Worm (Caenorhabditis elegans) whole organism, L3 larva: ENCODE data around the gene ZK1098.11.
A peak's percentile ranks its signal among the peaks of the same experiment; 100 is the strongest.

Experiments used
- R02D3.7 ChIP-seq: fragments of 150-350 bp; optimal IDR thresholded peaks from 2 replicates; lab custom pipeline; 2014; ENCODE audit warnings: missing biosample characterization, missing genetic modification characterization
- aly-2 ChIP-seq: fragments of 150-350 bp; optimal IDR thresholded peaks from 2 replicates; lab custom pipeline; 2014; ENCODE audit warnings: missing biosample characterization, missing genetic modification characterization
- ama-1 ChIP-seq: fragments of 150-350 bp; optimal IDR thresholded peaks from 2 replicates; lab custom pipeline; 2018
- ceh-16 ChIP-seq: sonication (generic microtip); optimal IDR thresholded peaks from 2 replicates; lab custom pipeline; 2017; ENCODE audit warnings: missing biosample characterization, missing genetic modification characterization
- ceh-28 ChIP-seq: fragments of 150-350 bp; optimal IDR thresholded peaks from 2 replicates; lab custom pipeline; 2014; ENCODE audit warnings: missing biosample characterization, missing genetic modification reagents, missing genetic modification characterization
- ceh-82 ChIP-seq: fragments of 150-350 bp; optimal IDR thresholded peaks from 2 replicates; lab custom pipeline; 2014; ENCODE audit warnings: missing biosample characterization, missing genetic modification characterization
- ceh-9 ChIP-seq: sonication (generic microtip); optimal IDR thresholded peaks from 2 replicates; lab custom pipeline; 2018; ENCODE audit warnings: missing biosample characterization, missing genetic modification characterization
- egl-5 ChIP-seq: fragments of 150-350 bp; optimal IDR thresholded peaks from 2 replicates; lab custom pipeline; 2017; ENCODE audit warnings: missing biosample characterization, missing genetic modification reagents, missing genetic modification characterization, inconsistent platforms
- elt-1 ChIP-seq: fragments of 150-350 bp; optimal IDR thresholded peaks from 2 replicates; lab custom pipeline; 2014; ENCODE audit warnings: missing biosample characterization, missing genetic modification characterization
- elt-2 ChIP-seq: sonication (generic microtip); optimal IDR thresholded peaks from 2 replicates; lab custom pipeline; 2016; ENCODE audit warnings: missing genetic modification reagents, mild to moderate bottlenecking, missing genetic modification characterization, missing compliant biosample characterization
- elt-3 ChIP-seq, 3 experiments: fragments of 150-350 bp in 1 of 3; sonication (generic microtip) in 2 of 3; optimal IDR thresholded peaks; 2 replicates in 2 of 3; 4 replicates in 1 of 3; lab custom pipeline; 2014 to 2017; ENCODE audit warnings: missing biosample characterization in 3 of 3, missing genetic modification characterization in 3 of 3
- eor-1 ChIP-seq, 2 experiments: fragments of 150-350 bp; optimal IDR thresholded peaks; 2 replicates each; lab custom pipeline; 2014 to 2018; ENCODE audit warnings: missing biosample characterization in 2 of 2, missing genetic modification characterization in 2 of 2
- fkh-10 ChIP-seq: sonication (generic microtip); optimal IDR thresholded peaks from 2 replicates; lab custom pipeline; 2017; ENCODE audit warnings: missing biosample characterization, missing genetic modification reagents, missing genetic modification characterization
- fkh-2 ChIP-seq: fragments of 150-350 bp; optimal IDR thresholded peaks from 2 replicates; lab custom pipeline; 2014; ENCODE audit warnings: missing biosample characterization, missing genetic modification reagents, missing genetic modification characterization
- fos-1 ChIP-seq: fragments of 150-350 bp; optimal IDR thresholded peaks from 2 replicates; lab custom pipeline; 2014; ENCODE audit warnings: missing biosample characterization, missing genetic modification characterization
- hmg-11 ChIP-seq: sonication (generic microtip); optimal IDR thresholded peaks from 2 replicates; lab custom pipeline; 2016; ENCODE audit warnings: missing genetic modification characterization, missing compliant biosample characterization
- jun-1 ChIP-seq: fragments of 150-350 bp; optimal IDR thresholded peaks from 2 replicates; lab custom pipeline; 2014; ENCODE audit warnings: missing biosample characterization, missing genetic modification reagents, missing genetic modification characterization
- lin-15B ChIP-seq: fragments of 150-350 bp; optimal IDR thresholded peaks from 2 replicates; lab custom pipeline; 2014; ENCODE audit warnings: missing biosample characterization, missing genetic modification characterization
- lin-39 ChIP-seq: fragments of 150-350 bp; optimal IDR thresholded peaks from 2 replicates; lab custom pipeline; 2018; ENCODE audit warnings: missing biosample characterization, missing genetic modification reagents, missing genetic modification characterization
- lsy-12 ChIP-seq: sonication (generic microtip); optimal IDR thresholded peaks from 2 replicates; lab custom pipeline; 2016; ENCODE audit warnings: mild to moderate bottlenecking, missing genetic modification characterization, missing compliant biosample characterization
- mml-1 ChIP-seq: fragments of 150-350 bp; sonication (generic microtip); optimal IDR thresholded peaks from 3 replicates; lab custom pipeline; 2014; ENCODE audit warnings: missing biosample characterization, missing genetic modification characterization
- nfya-1 ChIP-seq: sonication (generic microtip); optimal IDR thresholded peaks from 2 replicates; lab custom pipeline; 2017; ENCODE audit warnings: missing genetic modification characterization, mild to moderate bottlenecking, missing compliant biosample characterization, antibody characterized with exemption, moderate library complexity; ENCODE audit not compliant: insufficient read depth
- nhr-11 ChIP-seq: fragments of 150-350 bp; optimal IDR thresholded peaks from 2 replicates; lab custom pipeline; 2014; ENCODE audit warnings: missing biosample characterization, missing genetic modification characterization
- nhr-12 ChIP-seq: fragments of 150-350 bp; optimal IDR thresholded peaks from 2 replicates; lab custom pipeline; 2014; ENCODE audit warnings: missing biosample characterization, missing genetic modification characterization
- nhr-23 ChIP-seq: fragments of 150-350 bp; optimal IDR thresholded peaks from 2 replicates; lab custom pipeline; 2014; ENCODE audit warnings: missing biosample characterization, missing genetic modification reagents, missing genetic modification characterization
- nhr-237 ChIP-seq: fragments of 150-350 bp; optimal IDR thresholded peaks from 2 replicates; lab custom pipeline; 2014; ENCODE audit warnings: missing biosample characterization, missing genetic modification characterization
- nhr-28 ChIP-seq: fragments of 150-350 bp; optimal IDR thresholded peaks from 2 replicates; lab custom pipeline; 2014; ENCODE audit warnings: missing biosample characterization, missing genetic modification characterization
- nhr-43 ChIP-seq: sonication (generic microtip); optimal IDR thresholded peaks from 2 replicates; lab custom pipeline; 2016; ENCODE audit warnings: mild to moderate bottlenecking, missing genetic modification characterization, missing compliant biosample characterization; ENCODE audit not compliant: poor library complexity, severe bottlenecking
- nhr-67 ChIP-seq: fragments of 150-350 bp; optimal IDR thresholded peaks from 2 replicates; lab custom pipeline; 2014; ENCODE audit warnings: missing biosample characterization, missing genetic modification characterization
- nhr-76 ChIP-seq: fragments of 150-350 bp; sonication (generic microtip); optimal IDR thresholded peaks from 5 replicates; lab custom pipeline; 2014; ENCODE audit warnings: missing biosample characterization, missing genetic modification characterization
- pha-4 ChIP-seq: fragments of 150-350 bp; optimal IDR thresholded peaks from 2 replicates; lab custom pipeline; 2014; ENCODE audit warnings: missing biosample characterization, missing genetic modification reagents, missing genetic modification characterization
- pqm-1 ChIP-seq: fragments of 150-350 bp; optimal IDR thresholded peaks from 2 replicates; lab custom pipeline; 2017; ENCODE audit warnings: missing biosample characterization, missing genetic modification characterization, inconsistent platforms
- sea-2 ChIP-seq: fragments of 150-350 bp; sonication (generic microtip); optimal IDR thresholded peaks from 4 replicates; lab custom pipeline; 2014; ENCODE audit warnings: missing biosample characterization, missing genetic modification reagents, missing genetic modification characterization
- skn-1 ChIP-seq: fragments of 150-350 bp; optimal IDR thresholded peaks from 2 replicates; lab custom pipeline; 2014; ENCODE audit warnings: missing biosample characterization, missing genetic modification characterization
- tbx-2 ChIP-seq: sonication (generic microtip); optimal IDR thresholded peaks from 2 replicates; lab custom pipeline; 2016; ENCODE audit warnings: mild to moderate bottlenecking, missing genetic modification characterization, missing compliant biosample characterization
- unc-39 ChIP-seq: sonication (generic microtip); optimal IDR thresholded peaks from 4 replicates; lab custom pipeline; 2017; ENCODE audit warnings: missing biosample characterization, missing genetic modification characterization
- unc-62 ChIP-seq: fragments of 150-350 bp; sonication (generic microtip); optimal IDR thresholded peaks from 4 replicates; lab custom pipeline; 2014; ENCODE audit warnings: missing biosample characterization, missing genetic modification reagents, missing genetic modification characterization
- ztf-11 ChIP-seq: fragments of 150-350 bp; optimal IDR thresholded peaks from 2 replicates; lab custom pipeline; 2014; ENCODE audit warnings: missing biosample characterization, missing genetic modification characterization
- ztf-4 ChIP-seq: fragments of 150-350 bp; optimal IDR thresholded peaks from 2 replicates; lab custom pipeline; 2014; ENCODE audit warnings: missing biosample characterization, missing genetic modification characterization

Gene ZK1098.11

DNA sequence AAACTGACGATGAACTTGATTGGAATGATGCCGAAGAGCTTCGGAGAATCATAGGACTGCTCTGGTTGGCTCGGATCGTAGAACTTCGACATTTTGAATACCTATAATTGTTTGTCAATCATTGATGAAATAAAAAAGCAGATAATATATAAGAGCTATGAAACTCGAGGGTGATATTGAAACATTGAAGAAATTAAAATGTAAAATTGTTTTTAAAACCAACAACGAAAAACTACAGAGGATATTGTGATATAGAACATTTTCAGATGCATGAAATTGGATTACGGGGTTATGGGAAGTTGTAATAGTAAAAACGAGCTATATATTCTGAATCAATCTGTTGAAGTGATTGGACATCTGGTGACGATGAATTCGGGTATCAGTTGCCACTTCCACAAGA is 8.0 kb downstream of the ZK1098.11 start, which contains the start of gene C48B4.10:
C48B4.10 (minus strand) TSS at position 101 of the 400 bp plus-strand sequence.
- TF ChIP-seq elt-3 (tag; optimal IDR thresholded peaks at IDR 0.05; lab: Kevin White, UChicago) (no peak), aly-2 (tag; lab: Kevin White, UChicago) (no peak), nhr-12 (no peak), pha-4 (tag; lab: Kevin White, UChicago) (no peak), nhr-237 (tag; lab: Kevin White, UChicago) (no peak), elt-1 (tag; lab: Kevin White, UChicago) (no peak), ceh-16 (tag; lab: Kevin White, UChicago) (no peak), ztf-4 (tag; lab: Kevin White, UChicago) (no peak), jun-1 (no peak), egl-5 (tag; lab: Kevin White, UChicago) (no peak)

DNA sequence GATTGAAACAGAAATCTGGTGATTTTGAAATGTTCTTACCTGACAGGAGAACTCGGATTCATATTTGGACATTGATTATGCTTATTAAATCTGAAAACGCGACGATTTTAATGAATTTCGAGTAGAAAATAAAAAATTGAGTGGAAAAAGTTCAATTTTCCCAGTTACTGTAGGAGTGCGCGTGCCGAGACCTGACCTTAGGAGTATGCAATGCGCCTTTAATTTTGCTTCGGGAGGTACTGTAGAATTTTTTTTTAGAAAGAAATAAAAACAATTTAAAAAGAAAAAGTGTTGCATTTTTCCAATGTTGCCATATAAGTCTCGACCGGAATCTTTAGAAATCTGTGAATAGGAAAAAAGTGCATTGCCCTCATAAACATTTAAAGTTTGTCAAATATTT is 9.6 kb downstream of the ZK1098.11 start, which contains the start of gene C48B4.11:
C48B4.11 (minus strand) TSS at position 143 of the 400 bp plus-strand sequence.
- no peak for TF ChIP-seq unc-62 (GFP tag; lab: Kevin White, UChicago)
- no peak for TF ChIP-seq tbx-2 (tag; lab: Kevin White, UChicago)
- TF ChIP-seq pha-4 (tag; lab: Kevin White, UChicago): no peak
- no peak for TF ChIP-seq pqm-1 (tag; lab: Kevin White, UChicago)
- TF ChIP-seq nfya-1 (tag; lab: Kevin White, UChicago): no peak
- no peak for TF ChIP-seq elt-1 (tag; lab: Kevin White, UChicago)
- no peak for TF ChIP-seq nhr-43
- no peak for TF ChIP-seq R02D3.7 (tag; lab: Kevin White, UChicago)

DNA sequence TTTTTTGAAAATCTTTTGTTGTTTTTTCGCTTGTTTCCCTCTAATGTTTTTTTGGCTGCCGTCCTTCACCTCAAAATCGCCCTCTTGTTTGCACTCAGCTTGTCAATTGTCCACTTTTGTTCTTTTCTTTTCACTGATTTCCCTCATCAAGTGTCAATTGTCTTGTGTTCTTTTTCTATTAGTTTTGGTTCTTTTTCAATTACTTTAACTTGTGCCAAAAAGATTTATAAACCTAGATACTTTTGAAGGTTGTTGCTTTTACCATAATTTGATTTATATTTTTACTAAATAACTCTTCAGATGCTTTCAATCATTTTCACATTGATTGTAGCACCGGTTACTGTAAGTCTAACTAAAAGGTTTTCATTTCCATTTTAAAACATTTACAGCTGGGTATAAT is 12.1 kb downstream of the ZK1098.11 start, which contains the start of gene C48B4.13:
C48B4.13 (plus strand) TSS at position 301 of the 400 bp plus-strand sequence.
- TF ChIP-seq ztf-11 (tag; lab: Kevin White, UChicago) (no peak), fkh-2 (tag; lab: Kevin White, UChicago) (no peak), ceh-28 (tag; lab: Kevin White, UChicago) (no peak), jun-1 (no peak), elt-1 (tag; lab: Kevin White, UChicago) (no peak), R02D3.7 (tag; lab: Kevin White, UChicago) (no peak), sea-2 (GFP tag; lab: Kevin White, UChicago) (no peak), egl-5 (tag; lab: Kevin White, UChicago) (no peak), fkh-10 (GFP tag; lab: Kevin White, UChicago) (no peak)

DNA sequence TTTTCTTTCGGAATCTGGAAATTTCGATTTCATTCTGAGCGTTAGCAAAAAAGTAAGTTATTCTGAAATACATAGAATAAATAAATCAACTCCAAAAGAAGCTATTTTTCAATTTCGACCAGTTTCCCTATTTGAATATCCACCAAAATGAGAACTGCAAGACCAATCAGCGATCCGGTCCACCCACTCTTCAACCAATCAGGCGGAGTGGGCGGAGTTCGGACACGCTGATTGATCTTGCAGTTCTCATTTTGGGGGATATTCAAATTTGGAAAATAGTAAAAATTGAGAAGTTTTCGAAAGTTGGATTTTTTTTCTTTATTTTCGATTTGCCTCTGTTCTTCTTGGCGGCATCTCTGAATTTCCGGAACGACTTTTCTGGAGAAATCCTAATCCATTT is 14.5 kb downstream of the ZK1098.11 start:
- peak; percentile 100 for TF ChIP-seq nfya-1 (tag; lab: Kevin White, UChicago)
- no peak for TF ChIP-seq unc-39
- TF ChIP-seq fkh-2 (tag; lab: Kevin White, UChicago): no peak
- peak; percentile 45 for TF ChIP-seq lin-15B (tag; lab: Kevin White, UChicago)
- TF ChIP-seq, all 47 proteins: peak for 2

DNA sequence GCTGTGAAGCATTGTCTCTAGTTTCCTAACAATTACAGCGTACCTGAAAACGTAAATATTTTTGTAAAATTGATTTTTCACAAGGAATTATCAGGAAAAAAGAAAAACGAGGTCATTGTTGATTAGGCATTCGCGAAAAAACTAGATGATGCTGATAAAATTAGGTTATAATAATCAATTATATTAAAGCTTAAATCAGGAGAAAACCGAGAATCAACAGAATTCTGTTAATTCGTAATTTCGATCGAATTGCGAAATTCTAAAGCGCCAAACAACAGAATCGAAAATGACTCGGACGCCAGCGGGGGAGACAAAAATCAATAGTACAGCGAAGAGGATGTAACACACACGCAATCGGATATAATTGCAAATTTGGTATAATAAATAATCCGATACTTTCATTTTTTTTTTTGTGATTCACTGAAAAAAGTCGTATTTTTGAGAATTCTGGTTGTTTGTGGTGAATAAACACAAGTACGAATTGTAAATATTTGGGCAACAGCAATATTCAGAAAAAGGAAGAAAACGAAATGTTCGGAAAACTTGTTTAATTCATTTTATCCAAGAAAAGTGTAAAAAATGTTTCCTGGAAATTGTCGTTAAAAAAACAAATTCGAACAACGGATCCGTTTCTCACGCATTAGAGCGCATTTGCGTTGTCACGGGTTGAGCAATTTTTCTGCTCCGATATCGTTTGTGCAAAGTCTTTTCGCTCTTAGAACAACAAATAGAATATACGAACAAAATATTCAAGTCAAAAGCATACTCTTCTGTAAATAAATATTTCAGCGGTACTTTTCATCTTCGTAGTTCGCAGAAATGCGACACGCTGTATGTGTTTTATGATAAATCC is 23.9 kb downstream of the ZK1098.11 start, which contains the start of gene ced-7:
ced-7 (minus strand) TSS at position 51 of the 853 bp plus-strand sequence.
- TF ChIP-seq tbx-2 (tag; lab: Kevin White, UChicago) (no peak), nfya-1 (tag; lab: Kevin White, UChicago) (peak; percentile 46), nhr-76 (tag; lab: Kevin White, UChicago) (no peak), skn-1 (tag; lab: Kevin White, UChicago) (no peak), mml-1 (tag; lab: Kevin White, UChicago) (no peak), nhr-237 (tag; lab: Kevin White, UChicago) (no peak), elt-1 (tag; lab: Kevin White, UChicago) (no peak), ceh-28 (tag; lab: Kevin White, UChicago) (peak; percentile 12), lin-15B (tag; lab: Kevin White, UChicago) (peak; percentile 67), pqm-1 (tag; lab: Kevin White, UChicago) (no peak), ceh-82 (tag; lab: Kevin White, UChicago) (no peak), fos-1 (no peak), nhr-43 (no peak), ceh-16 (tag; lab: Kevin White, UChicago) (no peak), ama-1 (no peak), lin-39 (tag; lab: Kevin White, UChicago) (peak; percentile 22), fkh-2 (tag; lab: Kevin White, UChicago) (no peak), nhr-23 (tag; lab: Kevin White, UChicago) (no peak), nhr-11 (tag; lab: Kevin White, UChicago) (no peak), lsy-12 (no peak), elt-2 (tag; lab: Kevin White, UChicago) (no peak), ztf-11 (tag; lab: Kevin White, UChicago) (no peak), unc-39 (no peak), eor-1 (tag; optimal IDR thresholded peaks at IDR 0.05; lab: Kevin White, UChicago) (no peak), nhr-28 (tag; lab: Kevin White, UChicago) (no peak), fkh-10 (GFP tag; lab: Kevin White, UChicago) (no peak), pha-4 (tag; lab: Kevin White, UChicago) (peak; percentile 19), hmg-11 (no peak), nhr-67 (tag; lab: Kevin White, UChicago) (no peak), ceh-9 (tag; lab: Kevin White, UChicago) (no peak), nhr-12 (no peak), sea-2 (GFP tag; lab: Kevin White, UChicago) (no peak)
